Worm (Caenorhabditis elegans): ENCODE data around the gene lury-1.

Gene lury-1

ce11 chrIII:12188236-12188635, 2.0 kb downstream of the lury-1 start:
- TF ChIP-seq elt-2 (tag; optimal IDR thresholded peaks at IDR 0.05): peak; percentile 36
- TF ChIP-seq tbx-2 (tag; optimal IDR thresholded peaks at IDR 0.05): no peak

ce11 chrIII:12194190-12194589, 8.0 kb downstream of the lury-1 start, which contains the start of gene Y75B8A.44:
Gene Y75B8A.44 (plus strand): TSS chrIII:12194490.
- no peak for TF ChIP-seq lin-39 (tag; optimal IDR thresholded peaks at IDR 0.05)
- no peak for TF ChIP-seq fkh-2 (tag; optimal IDR thresholded peaks at IDR 0.05)
- no peak for TF ChIP-seq ZK546.5 (tag; optimal IDR thresholded peaks at IDR 0.05)
- no peak for TF ChIP-seq mdl-1 (tag; optimal IDR thresholded peaks at IDR 0.05)
- no peak for TF ChIP-seq fos-1 (tag; optimal IDR thresholded peaks at IDR 0.05)
- no peak for TF ChIP-seq unc-62 (GFP tag; optimal IDR thresholded peaks at IDR 0.05)
- no peak for TF ChIP-seq nhr-77 (tag; optimal IDR thresholded peaks at IDR 0.05)
- TF ChIP-seq nhr-67 (tag; optimal IDR thresholded peaks at IDR 0.05): no peak
- TF ChIP-seq R02D3.7 (tag; optimal IDR thresholded peaks at IDR 0.05): no peak
- TF ChIP-seq sea-2 (GFP tag; optimal IDR thresholded peaks at IDR 0.05): no peak
- no peak for TF ChIP-seq aly-2 (tag; optimal IDR thresholded peaks at IDR 0.05)

- no peak for TF ChIP-seq mml-1 (tag; optimal IDR thresholded peaks at IDR 0.05)
- no peak for TF ChIP-seq daf-12 (tag; optimal IDR thresholded peaks at IDR 0.05)
- TF ChIP-seq ceh-28 (tag; optimal IDR thresholded peaks at IDR 0.05): no peak
- TF ChIP-seq ceh-82 (tag; optimal IDR thresholded peaks at IDR 0.05): no peak
- TF ChIP-seq mdl-1 (tag; optimal IDR thresholded peaks at IDR 0.05): no peak
- TF ChIP-seq skn-1 (tag; optimal IDR thresholded peaks at IDR 0.05): no peak
- no peak for TF ChIP-seq fos-1 (tag; optimal IDR thresholded peaks at IDR 0.05)
- TF ChIP-seq nhr-77 (tag; optimal IDR thresholded peaks at IDR 0.05): no peak
- TF ChIP-seq aly-2 (tag; optimal IDR thresholded peaks at IDR 0.05): no peak
- TF ChIP-seq fkh-10 (GFP tag; optimal IDR thresholded peaks at IDR 0.05): no peak
- TF ChIP-seq nhr-25 (tag; optimal IDR thresholded peaks at IDR 0.05): no peak
- TF ChIP-seq ztf-11 (tag; optimal IDR thresholded peaks at IDR 0.05): no peak
- TF ChIP-seq ztf-4 (tag; optimal IDR thresholded peaks at IDR 0.05): no peak
- no peak for TF ChIP-seq ZK546.5 (tag; optimal IDR thresholded peaks at IDR 0.05)
- TF ChIP-seq nhr-43 (tag; optimal IDR thresholded peaks at IDR 0.05; ENCODE audit: poor library complexity, severe bottlenecking): no peak
- TF ChIP-seq snpc-4 (tag; optimal IDR thresholded peaks at IDR 0.05): no peak
Measured at ce11 chrIII:12195991-12196390, 9.8 kb downstream of the lury-1 start.

- TF ChIP-seq ceh-9 (tag; optimal IDR thresholded peaks at IDR 0.05) (no peak), fkh-2 (tag; optimal IDR thresholded peaks at IDR 0.05) (no peak), ceh-28 (tag; optimal IDR thresholded peaks at IDR 0.05) (no peak)
Measured at ce11 chrIII:12198135-12198534, 11.9 kb downstream of the lury-1 start.

ce11 chrIII:12202437-12202836, 16.2 kb downstream of the lury-1 start, which contains the start of gene osm-12:
Gene osm-12 (minus strand): TSS chrIII:12202537.
- no peak for TF ChIP-seq nhr-11 (tag; optimal IDR thresholded peaks at IDR 0.05)
- no peak for TF ChIP-seq unc-62 (GFP tag; optimal IDR thresholded peaks at IDR 0.05)
- no peak for TF ChIP-seq fkh-2 (tag; optimal IDR thresholded peaks at IDR 0.05)
- TF ChIP-seq lsy-12 (tag; optimal IDR thresholded peaks at IDR 0.05): no peak
- TF ChIP-seq nhr-77 (tag; optimal IDR thresholded peaks at IDR 0.05): no peak
- TF ChIP-seq ZK546.5 (tag; optimal IDR thresholded peaks at IDR 0.05): no peak
- TF ChIP-seq ceh-9 (tag; optimal IDR thresholded peaks at IDR 0.05): no peak
- no peak for TF ChIP-seq nhr-237 (tag; optimal IDR thresholded peaks at IDR 0.05)
- TF ChIP-seq R02D3.7 (tag; optimal IDR thresholded peaks at IDR 0.05): no peak
- TF ChIP-seq pha-4 (tag; optimal IDR thresholded peaks at IDR 0.05): no peak
- TF ChIP-seq elt-3 (tag; optimal IDR thresholded peaks at IDR 0.05): no peak
- no peak for TF ChIP-seq elt-2 (tag; optimal IDR thresholded peaks at IDR 0.05)
- TF ChIP-seq zag-1 (tag; optimal IDR thresholded peaks at IDR 0.05): no peak

- no peak for TF ChIP-seq mml-1 (tag; optimal IDR thresholded peaks at IDR 0.05)
- no peak for TF ChIP-seq nfya-1 (tag; optimal IDR thresholded peaks at IDR 0.05; ENCODE audit: insufficient read depth)
- no peak for TF ChIP-seq ztf-11 (tag; optimal IDR thresholded peaks at IDR 0.05)
- no peak for TF ChIP-seq fkh-2 (tag; optimal IDR thresholded peaks at IDR 0.05)
- TF ChIP-seq nhr-23 (tag; optimal IDR thresholded peaks at IDR 0.05): no peak
- no peak for TF ChIP-seq unc-62 (GFP tag; optimal IDR thresholded peaks at IDR 0.05)
- no peak for TF ChIP-seq hmg-11 (tag; optimal IDR thresholded peaks at IDR 0.05)
- no peak for TF ChIP-seq skn-1 (tag; optimal IDR thresholded peaks at IDR 0.05)
- no peak for TF ChIP-seq pha-4 (tag; optimal IDR thresholded peaks at IDR 0.05)
- TF ChIP-seq nhr-11 (tag; optimal IDR thresholded peaks at IDR 0.05): no peak
- no peak for TF ChIP-seq lin-15B (tag; optimal IDR thresholded peaks at IDR 0.05)
- TF ChIP-seq nhr-25 (tag; optimal IDR thresholded peaks at IDR 0.05): no peak
- no peak for TF ChIP-seq pqm-1 (tag; optimal IDR thresholded peaks at IDR 0.05)
- no peak for TF ChIP-seq tbx-2 (tag; optimal IDR thresholded peaks at IDR 0.05)
- no peak for TF ChIP-seq nhr-77 (tag; optimal IDR thresholded peaks at IDR 0.05)
- no peak for TF ChIP-seq ceh-82 (tag; optimal IDR thresholded peaks at IDR 0.05)
- no peak for TF ChIP-seq aly-2 (tag; optimal IDR thresholded peaks at IDR 0.05)
- no peak for TF ChIP-seq mdl-1 (tag; optimal IDR thresholded peaks at IDR 0.05)
- no peak for TF ChIP-seq daf-12 (tag; optimal IDR thresholded peaks at IDR 0.05)
Measured at ce11 chrIII:12205271-12205670, 19.1 kb downstream of the lury-1 start.
